Fruit fly (Drosophila melanogaster) S2 (cell line): ENCODE measurements around the gene Mfe2.

Experiments used
- CG8478 ChIP-seq: fragments of >200 bp; optimal IDR thresholded peaks from 2 replicates; lab custom pipeline; 2018
- CTCF ChIP-seq, 2 experiments: fragments of >200 bp; optimal IDR thresholded peaks; 2 replicates each; lab custom pipeline; 2018

DNA sequence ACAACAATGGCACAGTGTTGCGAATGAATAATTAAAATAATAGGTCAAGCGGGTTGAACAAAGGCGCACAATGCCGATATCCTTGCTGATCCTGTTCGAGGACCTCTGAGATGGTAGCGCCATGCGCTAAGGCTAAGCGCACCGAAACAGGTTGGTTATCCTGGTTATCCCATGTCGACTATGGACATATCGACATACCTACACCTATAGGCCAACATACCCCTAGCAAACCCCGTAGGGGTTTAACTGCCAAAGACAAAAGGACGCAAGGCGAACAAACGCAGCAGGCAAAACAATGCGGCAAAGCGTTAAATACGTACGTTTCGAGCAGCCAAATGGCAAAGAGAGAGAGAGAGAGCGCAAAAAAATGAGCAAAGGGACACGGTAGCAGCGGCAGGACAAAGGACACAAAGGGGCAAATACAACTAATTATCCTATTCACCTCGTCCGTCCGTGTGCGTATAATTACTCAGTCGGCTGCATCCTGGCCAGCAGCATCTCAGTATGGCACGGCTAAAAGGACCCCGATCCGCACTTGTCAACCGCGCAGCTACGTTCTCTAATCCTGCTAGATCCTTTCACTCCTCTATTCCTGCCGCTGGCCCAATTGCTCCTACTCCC lies 28.8 kb upstream of the Mfe2 start:
- TF ChIP-seq CG8478 (lab: Kevin White, UChicago): no peak
- TF ChIP-seq CTCF (optimal IDR thresholded peaks at IDR 0.05; lab: Kevin White, UChicago): no peak
